Worm (Caenorhabditis elegans) whole organism, late embryonic: ENCODE measurements around the gene srbc-55.

Source experiments
- K09A11.1 ChIP-seq: sonication (generic microtip); optimal IDR thresholded peaks from 2 replicates; lab custom pipeline; 2017; ENCODE audit warnings: antibody characterized with exemption, mild to moderate bottlenecking, missing genetic modification characterization, missing compliant biosample characterization; ENCODE audit not compliant: insufficient read depth
- odd-2 ChIP-seq: sonication (generic microtip); optimal IDR thresholded peaks from 2 replicates; lab custom pipeline; 2017; ENCODE audit warnings: antibody characterized with exemption, mild to moderate bottlenecking, missing genetic modification characterization, missing compliant biosample characterization
- pag-3 ChIP-seq: sonication (generic microtip); optimal IDR thresholded peaks from 2 replicates; lab custom pipeline; 2016; ENCODE audit warnings: missing compliant biosample characterization, missing genetic modification characterization, borderline replicate concordance
- pax-1 ChIP-seq: fragments of 150-350 bp; optimal IDR thresholded peaks from 2 replicates; lab custom pipeline; 2014; ENCODE audit warnings: missing biosample characterization, missing genetic modification characterization
- pha-4 ChIP-seq: fragments of 150-350 bp; optimal IDR thresholded peaks from 2 replicates; lab custom pipeline; 2018; ENCODE audit warnings: missing biosample characterization, missing genetic modification reagents, missing genetic modification characterization
- pqm-1 ChIP-seq: sonication (generic microtip); optimal IDR thresholded peaks from 2 replicates; lab custom pipeline; 2016; ENCODE audit warnings: missing genetic modification characterization, missing compliant biosample characterization
- tbx-7 ChIP-seq: sonication (generic microtip); optimal IDR thresholded peaks from 2 replicates; lab custom pipeline; 2016; ENCODE audit warnings: missing genotype, missing genetic modification characterization, missing compliant biosample characterization

DNA sequence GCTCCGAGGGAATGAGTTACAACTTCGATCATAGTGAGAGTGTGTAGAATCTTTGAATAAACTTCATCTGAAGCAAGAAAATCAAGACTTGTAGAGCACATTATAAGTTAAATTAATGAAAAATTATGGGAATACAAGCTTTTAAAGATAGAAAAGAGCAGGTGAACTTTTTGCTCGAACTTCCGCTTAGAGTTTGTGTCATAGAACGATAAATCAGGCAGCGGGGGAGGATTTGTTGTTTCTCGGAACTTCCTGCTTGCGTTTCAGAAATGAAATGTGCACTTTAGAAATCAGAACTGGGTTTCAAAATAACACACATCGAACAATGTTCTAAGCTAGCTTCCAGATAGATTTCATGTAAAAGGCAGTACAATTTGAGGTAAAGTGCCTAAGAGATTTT lies 11.3 kb upstream of the srbc-55 start, which contains the start of gene srh-149:
- TF ChIP-seq pha-4 (no peak), K09A11.1 (tag; lab: Kevin White, UChicago) (no peak), pax-1 (tag; lab: Kevin White, UChicago) (no peak), pag-3 (tag; lab: Kevin White, UChicago) (no peak), tbx-7 (tag; lab: Kevin White, UChicago) (no peak), odd-2 (tag; lab: Kevin White, UChicago) (no peak), pqm-1 (tag; lab: Kevin White, UChicago) (no peak)
